Worm (Caenorhabditis elegans): ENCODE data around the gene R02F11.11.

Gene R02F11.11

ce11 chrV:4826710-4827380, 35.2 kb downstream of the R02F11.11 start, which contains the start of the genes hsp-6 and C37H5.5 (continued):
- no peak for TF ChIP-seq cebp-2 (GFP tag; IDR thresholded peaks at IDR 0.05)
- 0 out of 2 replicates have a peak, but pooled peaks have one; percentile 42 for TF ChIP-seq ekl-4 (GFP tag; IDR thresholded peaks at IDR 0.05)
- no peak for TF ChIP-seq ceh-40 (GFP tag; IDR thresholded peaks at IDR 0.05)
- 0 out of 2 replicates have a peak, but pooled peaks have one; percentile 63 for TF ChIP-seq C17E4.6 (GFP tag; IDR thresholded peaks at IDR 0.05)
- peak; percentile 22 for TF ChIP-seq K12H6.12 (tag; optimal IDR thresholded peaks at IDR 0.05)
- TF ChIP-seq egrh-3 (GFP tag; IDR thresholded peaks at IDR 0.05) = peak; percentile 26; the same call in 1 of the 2 replicates
- peak; percentile 80 for TF ChIP-seq lin-54 (GFP tag; optimal IDR thresholded peaks at IDR 0.05)
- peak; percentile 82 for TF ChIP-seq Y53G8AR.9 (GFP tag; conservative IDR thresholded peaks at IDR 0.05)
- no peak for TF ChIP-seq aptf-2 (GFP tag; conservative IDR thresholded peaks at IDR 0.05)
- no peak for TF ChIP-seq bed-2 (GFP tag; IDR thresholded peaks at IDR 0.05)
- TF ChIP-seq nhr-90 (tag; optimal IDR thresholded peaks at IDR 0.05) = no peak
- TF ChIP-seq nfya-2 (GFP tag; IDR thresholded peaks at IDR 0.05) = no peak
- peak; percentile 72 for TF ChIP-seq D2030.7 (GFP tag; IDR thresholded peaks at IDR 0.05)
- TF ChIP-seq dox-1 (GFP tag; IDR thresholded peaks at IDR 0.05) = peak; percentile 84
- peak; percentile 78 for TF ChIP-seq lir-1 (GFP tag; conservative IDR thresholded peaks at IDR 0.05)
- TF ChIP-seq ceh-91 (GFP tag; IDR thresholded peaks at IDR 0.05) = peak; percentile 59; the same call in 1 of the 2 replicates
- TF ChIP-seq ztf-18 (tag; optimal IDR thresholded peaks at IDR 0.05) = peak; percentile 47
- 0 out of 2 replicates have a peak, but pooled peaks have one; percentile 52 for TF ChIP-seq let-526 (GFP tag; IDR thresholded peaks at IDR 0.05)
- TF ChIP-seq rpc-1 (optimal IDR thresholded peaks at IDR 0.05) = peak; percentile 43
- no peak for TF ChIP-seq rpc-1 (tag; optimal IDR thresholded peaks at IDR 0.05)
- peak; percentile 73 for TF ChIP-seq athp-1 (tag; optimal IDR thresholded peaks at IDR 0.05)
- TF ChIP-seq lin-35 (GFP tag; optimal IDR thresholded peaks at IDR 0.05) = peak in 1 of 3 experiments; percentile 42
- peak; percentile 89 for TF ChIP-seq tlf-1 (GFP tag; optimal IDR thresholded peaks at IDR 0.05)
- TF ChIP-seq snpc-3.4 (tag; optimal IDR thresholded peaks at IDR 0.05) = peak; percentile 59
- peak; percentile 56 for TF ChIP-seq somi-1 (GFP tag; optimal IDR thresholded peaks at IDR 0.05)
- peak; percentile 96 for TF ChIP-seq F33H1.4 (GFP tag; IDR thresholded peaks at IDR 0.05)
- TF ChIP-seq madf-6 (GFP tag; IDR thresholded peaks at IDR 0.05) = peak; percentile 91
- TF ChIP-seq dpl-1 (GFP tag; optimal IDR thresholded peaks at IDR 0.05) = peak; percentile 11
- peak; percentile 79 for TF ChIP-seq B0336.3 (GFP tag; IDR thresholded peaks at IDR 0.05)
- peak; percentile 17 for TF ChIP-seq snpc-4 (GFP tag; optimal IDR thresholded peaks at IDR 0.05)
- peak; percentile 50 to 70 (median 61) for TF ChIP-seq snpc-4 (tag; optimal IDR thresholded peaks at IDR 0.05)
- peak; percentile 49 for TF ChIP-seq nhr-80 (tag; optimal IDR thresholded peaks at IDR 0.05)
- no peak for TF ChIP-seq B0035.1 (tag; optimal IDR thresholded peaks at IDR 0.05)
- TF ChIP-seq mcd-1 (GFP tag; IDR thresholded peaks at IDR 0.05) = peak; percentile 77
- TF ChIP-seq rcor-1 (GFP tag; IDR thresholded peaks at IDR 0.05) = peak; percentile 78
- TF ChIP-seq sea-2 (GFP tag; IDR thresholded peaks at IDR 0.05) = no peak
- TF ChIP-seq hlh-26 (GFP tag; conservative IDR thresholded peaks at IDR 0.05) = no peak
- peak; percentile 54 for TF ChIP-seq ZK185.1 (tag; optimal IDR thresholded peaks at IDR 0.05; ENCODE audit: poor library complexity, severe bottlenecking)
- TF ChIP-seq pbrm-1 (GFP tag; IDR thresholded peaks at IDR 0.05) = peak; percentile 85
- TF ChIP-seq F49E8.2 (tag; optimal IDR thresholded peaks at IDR 0.05; ENCODE audit: insufficient read depth) = peak; percentile 69
- peak; percentile 56 for TF ChIP-seq madf-10 (tag; optimal IDR thresholded peaks at IDR 0.05)
- TF ChIP-seq madf-8 (GFP tag; conservative IDR thresholded peaks at IDR 0.05) = peak; percentile 75
- peak; percentile 64; the same call in 1 of the 2 replicates for TF ChIP-seq lin-26 (GFP tag; IDR thresholded peaks at IDR 0.05)
- peak; percentile 70 for TF ChIP-seq hmg-1.2 (GFP tag; IDR thresholded peaks at IDR 0.05)
- TF ChIP-seq ceh-27 (GFP tag; optimal IDR thresholded peaks at IDR 0.05) = peak; percentile 73
- TF ChIP-seq F23B12.7 (tag; optimal IDR thresholded peaks at IDR 0.05; ENCODE audit: insufficient read depth) = peak; percentile 90
- TF ChIP-seq snpc-1.3 (tag; optimal IDR thresholded peaks at IDR 0.05; ENCODE audit: insufficient read depth) = peak; percentile 55
